Worm (Caenorhabditis elegans): Measurements from ENCODE around the gene glr-6.

glr-6 gene

ce11 chrX:6808239-6808638, 32.3 kb downstream of the glr-6 start:
- TF ChIP-seq tlf-1 (GFP tag; optimal IDR thresholded peaks at IDR 0.05) (no peak), snpc-1.1 (tag; optimal IDR thresholded peaks at IDR 0.05; ENCODE audit: insufficient read depth) (no peak), let-607 (tag; optimal IDR thresholded peaks at IDR 0.05) (no peak), F10E7.11 (tag; optimal IDR thresholded peaks at IDR 0.05) (no peak), mes-4 (tag; optimal IDR thresholded peaks at IDR 0.05) (no peak), ceh-100 (GFP tag; IDR thresholded peaks at IDR 0.05) (no peak), ztf-28 (GFP tag; IDR thresholded peaks at IDR 0.05) (no peak), rcor-1 (GFP tag; IDR thresholded peaks at IDR 0.05) (no peak), hmg-20 (GFP tag; IDR thresholded peaks at IDR 0.05) (no peak), aptf-2 (GFP tag; conservative IDR thresholded peaks at IDR 0.05) (no peak), unc-62 (GFP tag; optimal IDR thresholded peaks at IDR 0.05) (no peak)

ce11 chrX:6807137-6807861, 33.2 kb downstream of the glr-6 start:
- TF ChIP-seq snpc-1.1 (tag; optimal IDR thresholded peaks at IDR 0.05; ENCODE audit: insufficient read depth) (no peak), ZK185.1 (tag; optimal IDR thresholded peaks at IDR 0.05; ENCODE audit: poor library complexity, severe bottlenecking) (no peak), lin-35 (GFP tag; optimal IDR thresholded peaks at IDR 0.05) (peak in 1 of 3 experiments; percentile 6), B0336.3 (GFP tag; IDR thresholded peaks at IDR 0.05) (no peak), gei-17 (GFP tag; optimal IDR thresholded peaks at IDR 0.05) (no peak), lin-54 (GFP tag; optimal IDR thresholded peaks at IDR 0.05) (no peak), let-607 (tag; optimal IDR thresholded peaks at IDR 0.05) (peak in 1 of 2 experiments; percentile 25), ceh-91 (GFP tag; IDR thresholded peaks at IDR 0.05) (no peak), nhr-80 (tag; optimal IDR thresholded peaks at IDR 0.05) (peak; percentile 52), F37B4.10 (GFP tag; IDR thresholded peaks at IDR 0.05) (no peak), cebp-1 (GFP tag; IDR thresholded peaks at IDR 0.05) (no peak), cebp-1 (tag; optimal IDR thresholded peaks at IDR 0.05) (peak; percentile 29), atf-7 (tag; optimal IDR thresholded peaks at IDR 0.05) (peak; percentile 1), zim-3 (tag; optimal IDR thresholded peaks at IDR 0.05) (no peak)

ce11 chrX:6806463-6806862, 34.1 kb downstream of the glr-6 start, which contains the start of gene atg-2:
Gene atg-2 (plus strand): TSS chrX:6806763.
- no peak for TF ChIP-seq sea-2 (GFP tag; IDR thresholded peaks at IDR 0.05)
- TF ChIP-seq xnd-1 (tag; optimal IDR thresholded peaks at IDR 0.05), result no peak
- no peak for TF ChIP-seq nhr-120 (GFP tag; IDR thresholded peaks at IDR 0.05)
- TF ChIP-seq B0019.2 (GFP tag; conservative IDR thresholded peaks at IDR 0.05), result no peak
- no peak for TF ChIP-seq ztf-26 (tag; optimal IDR thresholded peaks at IDR 0.05)
- no peak for TF ChIP-seq mxl-1 (tag; optimal IDR thresholded peaks at IDR 0.05)
- TF ChIP-seq C17E4.6 (GFP tag; IDR thresholded peaks at IDR 0.05), result no peak
- TF ChIP-seq lsl-1 (GFP tag; optimal IDR thresholded peaks at IDR 0.05), result no peak
- no peak for TF ChIP-seq D2030.7 (GFP tag; IDR thresholded peaks at IDR 0.05)
- no peak for TF ChIP-seq F33H1.4 (GFP tag; IDR thresholded peaks at IDR 0.05)
- no peak for TF ChIP-seq ztf-3 (GFP tag; optimal IDR thresholded peaks at IDR 0.05)
- no peak for TF ChIP-seq Y53F4B.3 (GFP tag; IDR thresholded peaks at IDR 0.05)
- TF ChIP-seq aptf-3 (GFP tag; IDR thresholded peaks at IDR 0.05), result no peak
- no peak for TF ChIP-seq Y79H2A.3 (GFP tag; conservative IDR thresholded peaks at IDR 0.05)
- TF ChIP-seq nfya-2 (GFP tag; IDR thresholded peaks at IDR 0.05), result no peak
- TF ChIP-seq egl-44 (GFP tag; IDR thresholded peaks at IDR 0.05), result no peak
- no peak for TF ChIP-seq B0261.1 (tag; optimal IDR thresholded peaks at IDR 0.05)
